Fruit fly (Drosophila melanogaster): ENCODE data around the gene CG8679.

The CG8679 gene

dm6 chr2L:21221114-21221578 is 2.8 kb upstream of the CG8679 start, which contains the start of gene CG8677 (continued):
- TF ChIP-seq lov (optimal IDR thresholded peaks at IDR 0.05) (no peak), lov (GFP tag; IDR thresholded peaks at IDR 0.05) (no peak), cad (GFP tag; optimal IDR thresholded peaks at IDR 0.05) (no peak), vvl (GFP tag; IDR thresholded peaks at IDR 0.05) (no peak), BEAF-32 (GFP tag; optimal IDR thresholded peaks at IDR 0.05) (peak; percentile 48), CG14965 (GFP tag; optimal IDR thresholded peaks at IDR 0.05; ENCODE audit: borderline replicate concordance) (no peak), CG17361 (GFP tag; IDR thresholded peaks at IDR 0.05) (no peak), Optix (GFP tag; IDR thresholded peaks at IDR 0.05) (no peak), dimm (GFP tag; IDR thresholded peaks at IDR 0.05) (no peak), vfl (GFP tag; optimal IDR thresholded peaks at IDR 0.05) (no peak), Eip74EF (GFP tag; optimal IDR thresholded peaks at IDR 0.05) (no peak), CG9817 (tag; optimal IDR thresholded peaks at IDR 0.05) (no peak), zf30C (GFP tag; optimal IDR thresholded peaks at IDR 0.05) (peak; percentile 18), CG12299 (tag; optimal IDR thresholded peaks at IDR 0.05) (peak; percentile 13), CG2875 (GFP tag; optimal IDR thresholded peaks at IDR 0.05) (no peak), CG7372 (GFP tag; IDR thresholded peaks at IDR 0.05) (no peak), CG15696 (tag; optimal IDR thresholded peaks at IDR 0.05) (no peak), CG17186 (GFP tag; optimal IDR thresholded peaks at IDR 0.05) (no peak), CG4360 (GFP tag; IDR thresholded peaks at IDR 0.05) (no peak), Med (GFP tag) (peak; percentile 64), corto (GFP tag; optimal IDR thresholded peaks at IDR 0.05) (no peak), dysf (GFP tag; IDR thresholded peaks at IDR 0.05) (no peak), CG8089 (GFP tag; optimal IDR thresholded peaks at IDR 0.05) (no peak), Abd-B (GFP tag; optimal IDR thresholded peaks at IDR 0.05) (no peak), CG10366 (GFP tag; IDR thresholded peaks at IDR 0.05) (no peak), otp (GFP tag; IDR thresholded peaks at IDR 0.05) (no peak), gsb (GFP tag; IDR thresholded peaks at IDR 0.05) (no peak), CG17829 (tag; optimal IDR thresholded peaks at IDR 0.05) (peak; percentile 47), CG1024 (GFP tag; IDR thresholded peaks at IDR 0.05) (no peak), ind (GFP tag; optimal IDR thresholded peaks at IDR 0.05) (no peak), Max (GFP tag; optimal IDR thresholded peaks at IDR 0.05) (no peak), cas (GFP tag; IDR thresholded peaks at IDR 0.05) (no peak), mam (GFP tag; optimal IDR thresholded peaks at IDR 0.05) (no peak), Doc2 (GFP tag; IDR thresholded peaks at IDR 0.05) (no peak), ranshi (GFP tag; IDR thresholded peaks at IDR 0.05) (no peak), CG10959 (GFP tag; IDR thresholded peaks at IDR 0.05) (no peak), jumu (GFP tag; optimal IDR thresholded peaks at IDR 0.05) (no peak), jigr1 (GFP tag; IDR thresholded peaks at IDR 0.05) (no peak; the same call in 2 of the 3 replicates), gcm2 (GFP tag; optimal IDR thresholded peaks at IDR 0.05) (no peak), CHES-1-like (GFP tag; optimal IDR thresholded peaks at IDR 0.05) (peak; percentile 28), Scr (GFP tag; IDR thresholded peaks at IDR 0.05; ENCODE audit: partially characterized antibody) (no peak; the same call in 1 of the 2 replicates), chif (GFP tag; optimal IDR thresholded peaks at IDR 0.05) (no peak), HmgD (GFP tag; optimal IDR thresholded peaks at IDR 0.05) (peak; percentile 22), CG17359 (tag; optimal IDR thresholded peaks at IDR 0.05) (no peak), CG43689 (GFP tag; IDR thresholded peaks at IDR 0.05) (no peak), CG14050 (GFP tag; IDR thresholded peaks at IDR 0.05) (no peak), chinmo (GFP tag; IDR thresholded peaks at IDR 0.05; ENCODE audit: partially characterized antibody) (no peak; the same call in 3 of the 4 replicates), CG9609 (GFP tag; optimal IDR thresholded peaks at IDR 0.05) (no peak), CoRest (tag; optimal IDR thresholded peaks at IDR 0.05) (no peak), CTCF (GFP tag; optimal IDR thresholded peaks at IDR 0.05) (peak; percentile 2), CG1603 (tag; optimal IDR thresholded peaks at IDR 0.05) (peak; percentile 78), ash1 (GFP tag; optimal IDR thresholded peaks at IDR 0.05) (no peak), bigmax (GFP tag; optimal IDR thresholded peaks at IDR 0.05) (no peak)

Measured in whole organism, embryonic.